Worm (Caenorhabditis elegans): Measurements from ENCODE around the gene crn-4.

crn-4 gene

DNA sequence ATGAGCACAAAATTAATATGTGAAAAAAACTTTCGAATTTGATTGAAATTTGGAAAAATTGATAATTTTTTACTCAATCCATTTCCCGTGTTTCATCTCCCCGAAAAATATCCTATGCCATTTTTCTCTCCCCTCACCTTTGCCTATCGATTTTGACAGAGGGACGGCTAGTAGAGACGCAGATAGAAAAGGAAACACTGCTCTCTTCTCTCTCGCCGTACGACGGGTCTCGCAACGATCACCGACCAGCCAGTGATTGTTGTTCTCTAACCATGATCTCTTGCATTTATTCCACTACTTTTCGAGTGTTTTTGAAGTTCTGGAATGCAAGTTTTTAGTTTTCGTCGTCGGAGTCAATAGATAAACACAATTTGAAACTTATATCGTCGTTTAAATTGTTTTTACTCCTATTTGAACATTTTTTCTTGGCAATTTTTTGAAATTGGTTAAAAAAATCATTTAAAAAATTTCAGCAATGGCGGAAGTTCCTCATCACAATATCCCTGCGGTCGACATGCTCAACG lies 20.4 kb downstream of the crn-4 start, which contains the start of gene vha-15 (continued):
- no peak for TF ChIP-seq lir-3 (tag; optimal IDR thresholded peaks at IDR 0.05)
- no peak for TF ChIP-seq tra-1 (GFP tag; IDR thresholded peaks at IDR 0.05)
- TF ChIP-seq nhr-77 (tag; optimal IDR thresholded peaks at IDR 0.05), result peak; percentile 67
- no peak for TF ChIP-seq spr-3 (GFP tag; optimal IDR thresholded peaks at IDR 0.05)
- TF ChIP-seq zip-2 (tag; optimal IDR thresholded peaks at IDR 0.05), result no peak
- peak; percentile 81 for TF ChIP-seq hlh-11 (tag; optimal IDR thresholded peaks at IDR 0.05)
- TF ChIP-seq madf-5 (GFP tag; IDR thresholded peaks at IDR 0.05), result no peak
- TF ChIP-seq nhr-11 (tag; optimal IDR thresholded peaks at IDR 0.05), result peak; percentile 61
- no peak for TF ChIP-seq sdz-12 (GFP tag; optimal IDR thresholded peaks at IDR 0.05)
- TF ChIP-seq nhr-41 (GFP tag; IDR thresholded peaks at IDR 0.05), result no peak
- TF ChIP-seq zip-11 (GFP tag; IDR thresholded peaks at IDR 0.05), result no peak
- peak; percentile 85 for TF ChIP-seq mes-2 (tag; optimal IDR thresholded peaks at IDR 0.05; ENCODE audit: poor library complexity, severe bottlenecking)
- TF ChIP-seq ceh-28 (tag; optimal IDR thresholded peaks at IDR 0.05), result peak; percentile 65
- no peak for TF ChIP-seq ceh-62 (tag; optimal IDR thresholded peaks at IDR 0.05)
- TF ChIP-seq fkh-10 (GFP tag; optimal IDR thresholded peaks at IDR 0.05), result peak; percentile 72
- no peak for TF ChIP-seq daf-12 (tag; optimal IDR thresholded peaks at IDR 0.05)
- TF ChIP-seq nhr-76 (tag; optimal IDR thresholded peaks at IDR 0.05), result no peak
- no peak for TF ChIP-seq daf-8 (GFP tag; IDR thresholded peaks at IDR 0.05)
- TF ChIP-seq ztf-11 (tag; optimal IDR thresholded peaks at IDR 0.05), result no peak
- TF ChIP-seq mxl-3 (GFP tag; optimal IDR thresholded peaks at IDR 0.05), result no peak
- TF ChIP-seq T26A8.4 (GFP tag; IDR thresholded peaks at IDR 0.05), result no peak
- no peak for TF ChIP-seq tag-97 (GFP tag; IDR thresholded peaks at IDR 0.05)
- no peak for TF ChIP-seq F26F4.8 (GFP tag; conservative IDR thresholded peaks at IDR 0.05)
- no peak for TF ChIP-seq ces-1 (GFP tag; optimal IDR thresholded peaks at IDR 0.05)
- no peak for TF ChIP-seq ama-1 (optimal IDR thresholded peaks at IDR 0.05)
- no peak for TF ChIP-seq dmd-9 (GFP tag; IDR thresholded peaks at IDR 0.05)
- TF ChIP-seq D1046.2 (GFP tag; IDR thresholded peaks at IDR 0.05), result no peak
- TF ChIP-seq F10B5.3 (tag; optimal IDR thresholded peaks at IDR 0.05), result no peak
- TF ChIP-seq unc-39 (tag; optimal IDR thresholded peaks at IDR 0.05), result no peak
- no peak for TF ChIP-seq lin-15B (tag; optimal IDR thresholded peaks at IDR 0.05)
- peak; percentile 86 to 93 for TF ChIP-seq lsy-2 (tag; optimal IDR thresholded peaks at IDR 0.05)
- peak; percentile 79 for TF ChIP-seq lin-13 (GFP tag; optimal IDR thresholded peaks at IDR 0.05)
- TF ChIP-seq aha-1 (tag), result peak; percentile 89
- TF ChIP-seq jun-1 (tag; optimal IDR thresholded peaks at IDR 0.05), result no peak
- TF ChIP-seq nhr-237 (tag; optimal IDR thresholded peaks at IDR 0.05), result peak; percentile 26
- peak; percentile 66 for TF ChIP-seq dmd-6 (GFP tag; IDR thresholded peaks at IDR 0.05)
- no peak for TF ChIP-seq ceh-44 (GFP tag; IDR thresholded peaks at IDR 0.05)
- no peak for TF ChIP-seq mxl-2 (GFP tag; conservative IDR thresholded peaks at IDR 0.05)
- TF ChIP-seq pqm-1 (tag; optimal IDR thresholded peaks at IDR 0.05), result peak; percentile 60
- TF ChIP-seq dmd-8 (GFP tag; IDR thresholded peaks at IDR 0.05), result no peak
- TF ChIP-seq ztf-7 (tag; optimal IDR thresholded peaks at IDR 0.05), result no peak
- peak; percentile 71 for TF ChIP-seq nhr-28 (tag; optimal IDR thresholded peaks at IDR 0.05)
- no peak for TF ChIP-seq arid-1 (GFP tag; conservative IDR thresholded peaks at IDR 0.05)
- TF ChIP-seq lin-29 (GFP tag; IDR thresholded peaks at IDR 0.05), result no peak
- TF ChIP-seq hif-1 (tag; optimal IDR thresholded peaks at IDR 0.05), result peak in 1 of 2 experiments; percentile 41
- TF ChIP-seq ZK546.5 (tag; optimal IDR thresholded peaks at IDR 0.05), result peak; percentile 3 to 69
- TF ChIP-seq php-3 (GFP tag; IDR thresholded peaks at IDR 0.05), result no peak
- TF ChIP-seq saeg-2 (GFP tag; IDR thresholded peaks at IDR 0.05), result no peak
- TF ChIP-seq unc-62 (GFP tag; optimal IDR thresholded peaks at IDR 0.05 in 1 of 2), result peak in 1 of 2 experiments; percentile 81
- TF ChIP-seq unc-62 (tag; optimal IDR thresholded peaks at IDR 0.05), result no peak
- TF ChIP-seq hmg-1.1 (GFP tag; IDR thresholded peaks at IDR 0.05), result peak; percentile 78
